Worm (Caenorhabditis elegans) whole organism, L4/young adult: ENCODE data around the gene madd-3.

Experiments used
- W03F9.2 ChIP-seq: fragments of 150-350 bp; optimal IDR thresholded peaks from 2 replicates; lab custom pipeline; 2014; ENCODE audit warnings: missing biosample characterization, missing genetic modification characterization
- dao-5 ChIP-seq: sonication (generic microtip); optimal IDR thresholded peaks from 2 replicates; lab custom pipeline; 2016; ENCODE audit warnings: missing genotype, missing genetic modification characterization, moderate library complexity, missing compliant biosample characterization
- him-1 ChIP-seq: sonication (generic microtip); optimal IDR thresholded peaks from 2 replicates; lab custom pipeline; 2016; ENCODE audit warnings: missing genotype, missing genetic modification reagents, missing genetic modification characterization, missing compliant biosample characterization

The madd-3 gene

ce11 chrX:14252042-14252441 lies 44.4 kb downstream of the madd-3 start, which contains the start of gene E02H4.6:
Gene E02H4.6 (minus strand): TSS chrX:14252142.
- no peak for TF ChIP-seq W03F9.2 (tag; lab: Kevin White, UChicago)
- TF ChIP-seq him-1 (tag; lab: Kevin White, UChicago) = no peak

ce11 chrX:14247436-14248103 lies 48.9 kb downstream of the madd-3 start, which contains the start of gene K04C1.5:
Gene K04C1.5 (plus strand): TSS chrX:14248053.
- TF ChIP-seq dao-5 = no peak
- no peak for TF ChIP-seq him-1 (tag; lab: Kevin White, UChicago)
- no peak for TF ChIP-seq W03F9.2 (tag; lab: Kevin White, UChicago)

ce11 chrX:14246518-14246917 lies 49.9 kb downstream of the madd-3 start, which contains the start of gene mlc-6:
Gene mlc-6 (minus strand): TSS chrX:14246618.
- TF ChIP-seq W03F9.2 (tag; lab: Kevin White, UChicago) (no peak), him-1 (tag; lab: Kevin White, UChicago) (no peak), dao-5 (no peak)

- no peak for TF ChIP-seq W03F9.2 (tag; lab: Kevin White, UChicago)
- no peak for TF ChIP-seq him-1 (tag; lab: Kevin White, UChicago)
- TF ChIP-seq dao-5 = no peak
These were observed 52.0 kb downstream of the madd-3 start for ce11 chrX:14244493-14244892.

ce11 chrX:14243345-14243961 lies 53.0 kb downstream of the madd-3 start, which contains the start of gene K04C1.3:
Gene K04C1.3 (minus strand): TSS chrX:14243395.
- no peak for TF ChIP-seq dao-5
- TF ChIP-seq W03F9.2 (tag; lab: Kevin White, UChicago) = no peak
- TF ChIP-seq him-1 (tag; lab: Kevin White, UChicago) = no peak

- TF ChIP-seq dao-5 (no peak), W03F9.2 (tag; lab: Kevin White, UChicago) (no peak), him-1 (tag; lab: Kevin White, UChicago) (no peak)
These were observed 54.9 kb downstream of the madd-3 start for ce11 chrX:14241531-14241930.

ce11 chrX:14240205-14240604 lies 56.3 kb downstream of the madd-3 start:
- TF ChIP-seq him-1 (tag; lab: Kevin White, UChicago) (no peak), W03F9.2 (tag; lab: Kevin White, UChicago) (no peak), dao-5 (no peak)

- no peak for TF ChIP-seq dao-5
- TF ChIP-seq W03F9.2 (tag; lab: Kevin White, UChicago) = no peak
These were observed 58.1 kb downstream of the madd-3 start, which contains the start of gene K04C1.2 for ce11 chrX:14238291-14238758. Gene K04C1.2 (plus strand): TSS chrX:14238708.

ce11 chrX:14236121-14236824 lies 60.2 kb downstream of the madd-3 start:
- TF ChIP-seq dao-5 = no peak
- no peak for TF ChIP-seq W03F9.2 (tag; lab: Kevin White, UChicago)
- no peak for TF ChIP-seq him-1 (tag; lab: Kevin White, UChicago)

ce11 chrX:14234932-14235331 lies 61.5 kb downstream of the madd-3 start, which contains the start of gene srg-37:
Gene srg-37 (minus strand): TSS chrX:14235032.
- TF ChIP-seq W03F9.2 (tag; lab: Kevin White, UChicago) = no peak
- no peak for TF ChIP-seq him-1 (tag; lab: Kevin White, UChicago)
- TF ChIP-seq dao-5 = no peak
